Worm (Caenorhabditis elegans): ENCODE data around the gene F09E10.5.

DNA sequence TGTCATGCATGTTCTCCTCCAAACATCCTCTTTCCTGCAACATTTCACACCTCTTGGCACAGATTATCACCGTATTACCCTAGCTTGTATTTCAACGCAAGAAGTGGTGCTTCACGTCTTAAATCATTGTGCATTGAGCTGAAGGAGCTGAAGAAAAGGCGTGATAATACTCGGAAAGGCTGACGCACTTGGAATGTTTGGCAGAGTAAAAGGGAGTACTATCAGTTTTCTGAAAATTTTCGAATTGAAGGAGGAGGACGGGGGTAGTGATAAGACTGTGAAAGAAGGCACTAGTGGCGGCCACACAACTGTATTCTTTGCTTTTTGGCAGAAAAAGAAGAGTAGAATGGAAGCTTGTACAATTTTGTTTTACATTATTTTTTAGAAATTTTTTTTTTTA, 49.3 kb upstream of the F09E10.5 start:
- peak; percentile 68 for TF ChIP-seq fos-1 (tag; optimal IDR thresholded peaks at IDR 0.05)
- TF ChIP-seq F13H6.1 (tag; optimal IDR thresholded peaks at IDR 0.05), result no peak
- no peak for TF ChIP-seq nhr-10 (tag; optimal IDR thresholded peaks at IDR 0.05)
- TF ChIP-seq alr-1 (tag; optimal IDR thresholded peaks at IDR 0.05), result no peak
- TF ChIP-seq mdl-1 (tag; optimal IDR thresholded peaks at IDR 0.05), result no peak
- no peak for TF ChIP-seq lsy-2 (tag; optimal IDR thresholded peaks at IDR 0.05)
- no peak for TF ChIP-seq nhr-11 (tag; optimal IDR thresholded peaks at IDR 0.05)
- no peak for TF ChIP-seq lin-13 (GFP tag; optimal IDR thresholded peaks at IDR 0.05)
- no peak for TF ChIP-seq zag-1 (tag; optimal IDR thresholded peaks at IDR 0.05)
- TF ChIP-seq sma-3 (GFP tag; optimal IDR thresholded peaks at IDR 0.05), result no peak
